Worm (Caenorhabditis elegans) whole organism, young adult: ENCODE results near the gene ttll-5.

Experiments
- F10E7.11 ChIP-seq: sonication (generic microtip); optimal IDR thresholded peaks from 2 replicates; lab custom pipeline; 2017; ENCODE audit warnings: mild to moderate bottlenecking, missing genetic modification characterization, moderate library complexity, missing compliant biosample characterization
- F49E8.2 ChIP-seq: sonication (generic microtip); optimal IDR thresholded peaks from 3 replicates; lab custom pipeline; 2017; ENCODE audit warnings: missing genetic modification characterization, mild to moderate bottlenecking, missing compliant biosample characterization, antibody characterized with exemption, moderate library complexity; ENCODE audit not compliant: insufficient read depth
- Y56A3A.18 ChIP-seq: fragments of 200-800 bp; sonication (Bioruptor generic); IDR thresholded peaks from 2 replicates; pipeline ENCODE4 v1.3.6; 2022; ENCODE audit warnings: missing genetic modification reagents, missing genetic modification characterization, missing compliant biosample characterization
- Y67H2A.10 ChIP-seq: fragments of 200-800 bp; sonication (Bioruptor generic); conservative IDR thresholded peaks from 2 replicates; pipeline ENCODE4 v1.3.6; 2022; ENCODE audit warnings: missing genetic modification reagents, missing genetic modification characterization, missing compliant biosample characterization
- ama-1 ChIP-seq, 3 experiments: fragments of 150-350 bp in 1 of 3; sonication (generic microtip) in 2 of 3; optimal IDR thresholded peaks; 2 replicates each; lab custom pipeline; 2014 to 2018; ENCODE audit warnings: missing biosample characterization in 2 of 3, missing genetic modification characterization in 2 of 3, missing genetic modification reagents in 2 of 3
- bed-1 ChIP-seq: fragments of 200-800 bp; sonication (Bioruptor generic); IDR thresholded peaks from 2 replicates; pipeline ENCODE4 v1.3.6; 2022; ENCODE audit warnings: missing genetic modification reagents, missing genetic modification characterization, missing compliant biosample characterization
- dpff-1 ChIP-seq: sonication (generic microtip); optimal IDR thresholded peaks from 2 replicates; lab custom pipeline; 2017; ENCODE audit warnings: mild to moderate bottlenecking, missing genetic modification characterization, missing compliant biosample characterization
- dpl-1 ChIP-seq: fragments of 150-350 bp; optimal IDR thresholded peaks from 2 replicates; lab custom pipeline; 2014; ENCODE audit warnings: missing biosample characterization, missing genetic modification reagents, missing genetic modification characterization
- gei-17 ChIP-seq: fragments of 200-800 bp; sonication (Bioruptor generic); optimal IDR thresholded peaks from 2 replicates; lab custom pipeline; 2018; ENCODE audit warnings: mild to moderate bottlenecking, missing genetic modification characterization, missing compliant biosample characterization
- hrde-1 ChIP-seq: sonication (generic microtip); optimal IDR thresholded peaks from 2 replicates; lab custom pipeline; 2016; ENCODE audit warnings: missing genetic modification characterization, mild to moderate bottlenecking, missing compliant biosample characterization, moderate library complexity, missing genotype, missing genetic modification reagents, borderline replicate concordance
- snpc-4 ChIP-seq, 5 experiments: fragments of 150-350 bp in 1 of 5; sonication (generic microtip) in 4 of 5; optimal IDR thresholded peaks; 2 replicates each; lab custom pipeline; 2014 to 2018; ENCODE audit warnings: missing genetic modification characterization in 5 of 5, missing biosample characterization in 3 of 5, antibody characterized with exemption in 2 of 5, mild to moderate bottlenecking in 2 of 5, missing compliant biosample characterization in 2 of 5, missing genotype in 2 of 5, moderate library complexity in 2 of 5, missing genetic modification reagents in 1 of 5
- sptf-2 ChIP-seq: fragments of 200-800 bp; sonication (Bioruptor generic); optimal IDR thresholded peaks from 2 replicates; lab custom pipeline; 2018; ENCODE audit warnings: mild to moderate bottlenecking, missing genetic modification characterization, missing compliant biosample characterization
- unc-130 ChIP-seq: sonication (generic microtip); optimal IDR thresholded peaks from 2 replicates; lab custom pipeline; 2016; ENCODE audit warnings: missing genetic modification reagents, missing genetic modification characterization, missing compliant biosample characterization
- xnd-1 ChIP-seq: sonication (generic microtip); optimal IDR thresholded peaks from 2 replicates; lab custom pipeline; 2016; ENCODE audit warnings: missing genotype, missing genetic modification reagents, missing genetic modification characterization, missing compliant biosample characterization

DNA sequence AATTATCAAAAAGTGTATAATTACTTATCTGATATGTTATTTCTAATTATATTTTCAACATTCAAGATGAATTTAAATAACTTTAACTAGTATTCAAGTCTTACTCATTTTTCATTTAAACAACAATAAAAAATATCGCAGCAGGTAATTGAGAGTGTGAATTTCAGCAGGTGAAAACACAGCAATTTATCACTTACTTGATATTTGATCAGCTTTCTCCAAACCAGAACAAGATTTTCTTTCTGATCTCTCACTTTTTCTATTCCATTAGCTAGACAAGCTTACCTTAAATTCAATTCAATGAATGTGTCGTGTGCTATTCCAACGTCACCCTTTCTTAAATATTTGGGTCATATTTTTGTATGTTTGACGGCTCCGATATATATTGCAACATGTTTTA is 23.3 kb upstream of the ttll-5 start, which contains the start of gene srh-1:
- no peak for TF ChIP-seq sptf-2 (GFP tag; lab: Kevin White, UChicago)
- no peak for TF ChIP-seq F49E8.2
- TF ChIP-seq snpc-4 (GFP tag; optimal IDR thresholded peaks at IDR 0.05; lab: Kevin White, UChicago): no peak
- no peak for TF ChIP-seq snpc-4 (tag; optimal IDR thresholded peaks at IDR 0.05; lab: Kevin White, UChicago)
- TF ChIP-seq hrde-1 (tag; lab: Kevin White, UChicago): no peak
- TF ChIP-seq unc-130: no peak
- TF ChIP-seq ama-1 (optimal IDR thresholded peaks at IDR 0.05; lab: Kevin White, UChicago): no peak
- no peak for TF ChIP-seq ama-1 (GFP tag; optimal IDR thresholded peaks at IDR 0.05; lab: Kevin White, UChicago)
- no peak for TF ChIP-seq xnd-1
- no peak for TF ChIP-seq gei-17 (GFP tag; lab: Kevin White, UChicago)
- TF ChIP-seq Y56A3A.18 (GFP tag; lab: Robert Waterston, UW): no peak
- no peak for TF ChIP-seq dpff-1 (tag; lab: Kevin White, UChicago)
- TF ChIP-seq F10E7.11 (tag; lab: Kevin White, UChicago): no peak
- no peak for TF ChIP-seq Y67H2A.10 (GFP tag; lab: Robert Waterston, UW)
- TF ChIP-seq dpl-1: no peak
- no peak for TF ChIP-seq bed-1
